Fruit fly (Drosophila melanogaster): ENCODE measurements around the gene lic.

- TF ChIP-seq EcR (GFP tag; optimal IDR thresholded peaks at IDR 0.05): no peak
- TF ChIP-seq psq (optimal IDR thresholded peaks at IDR 0.05): no peak
- TF ChIP-seq usp (GFP tag; optimal IDR thresholded peaks at IDR 0.05): no peak
- TF ChIP-seq CG8478 (optimal IDR thresholded peaks at IDR 0.05): no peak
- TF ChIP-seq Dll (optimal IDR thresholded peaks at IDR 0.05): no peak
- no peak for TF ChIP-seq pan (optimal IDR thresholded peaks at IDR 0.05)
Observed at dm6 chrX:13109583-13110126, 18.7 kb downstream of the lic start.

Measured in whole organism.